Worm (Caenorhabditis elegans) whole organism, L4 larva: ENCODE results near the gene C35A11.2.

Source experiments
- D1046.2 ChIP-seq: fragments of 200-800 bp; sonication (Bioruptor generic); IDR thresholded peaks from 2 replicates; pipeline ENCODE4 v1.3.6; 2022; ENCODE audit warnings: missing genetic modification characterization, missing compliant biosample characterization
- F10B5.3 ChIP-seq: sonication (generic microtip); optimal IDR thresholded peaks from 2 replicates; lab custom pipeline; 2016; ENCODE audit warnings: mild to moderate bottlenecking, missing genetic modification characterization, missing compliant biosample characterization
- F37D6.2 ChIP-seq: sonication (generic microtip); optimal IDR thresholded peaks from 2 replicates; lab custom pipeline; 2016; ENCODE audit warnings: mild to moderate bottlenecking, missing genetic modification characterization, missing compliant biosample characterization
- F44E2.7 ChIP-seq: fragments of 200-800 bp; sonication (Bioruptor generic); IDR thresholded peaks from 2 replicates; pipeline ENCODE4 v2.1.2; 2022; ENCODE audit warnings: missing genetic modification characterization, missing compliant biosample characterization
- F49E8.2 ChIP-seq: sonication (generic microtip); optimal IDR thresholded peaks from 2 replicates; lab custom pipeline; 2016; ENCODE audit warnings: missing compliant biosample characterization, mild to moderate bottlenecking, missing genetic modification characterization, borderline replicate concordance
- Y105C5A.15 ChIP-seq: fragments of 200-800 bp; sonication (Bioruptor generic); IDR thresholded peaks from 2 replicates; pipeline ENCODE4 v1.3.6; 2022; ENCODE audit warnings: missing genetic modification characterization, missing compliant biosample characterization
- Y48G9A.11 ChIP-seq: fragments of 200-800 bp; sonication (Bioruptor generic); IDR thresholded peaks from 2 replicates; pipeline ENCODE4 v1.3.6; 2022; ENCODE audit warnings: missing genetic modification reagents, missing genetic modification characterization, missing compliant biosample characterization
- Y5F2A.4 ChIP-seq: fragments of 200-800 bp; sonication (Bioruptor generic); optimal IDR thresholded peaks from 2 replicates; lab custom pipeline; 2018; ENCODE audit warnings: mild to moderate bottlenecking, missing genetic modification characterization, missing compliant biosample characterization
- Y75B8A.6 ChIP-seq: fragments of 200-800 bp; sonication (Bioruptor generic); IDR thresholded peaks from 2 replicates; pipeline ENCODE4 v1.3.6; 2022; ENCODE audit warnings: missing genetic modification reagents, missing genetic modification characterization, missing compliant biosample characterization
- ZK546.5 ChIP-seq, 2 experiments: sonication (generic microtip); optimal IDR thresholded peaks; 2 replicates each; lab custom pipeline; 2017; ENCODE audit warnings: missing biosample characterization in 2 of 2, missing genetic modification characterization in 2 of 2
- ama-1 ChIP-seq: fragments of 150-350 bp; optimal IDR thresholded peaks from 2 replicates; lab custom pipeline; 2014; ENCODE audit warnings: inconsistent platforms, mixed read lengths
- arid-1 ChIP-seq: fragments of 200-800 bp; sonication (Bioruptor generic); conservative IDR thresholded peaks from 2 replicates; pipeline ENCODE4 v1.3.6; 2022; ENCODE audit warnings: missing genetic modification reagents, missing genetic modification characterization, missing compliant biosample characterization
- ceh-20 ChIP-seq: fragments of 200-800 bp; sonication (Bioruptor generic); IDR thresholded peaks from 2 replicates; pipeline ENCODE4 v1.3.6; 2022; ENCODE audit warnings: missing genetic modification reagents, missing genetic modification characterization, missing compliant biosample characterization
- ceh-44 ChIP-seq: fragments of 200-800 bp; sonication (Bioruptor generic); IDR thresholded peaks from 2 replicates; pipeline ENCODE4 v1.3.6; 2022; ENCODE audit warnings: missing genetic modification reagents, missing genetic modification characterization, missing compliant biosample characterization
- ceh-62 ChIP-seq: sonication (generic microtip); optimal IDR thresholded peaks from 2 replicates; lab custom pipeline; 2017; ENCODE audit warnings: missing biosample characterization, missing genetic modification characterization
- ctbp-1 ChIP-seq: fragments of 200-800 bp; sonication (Bioruptor generic); IDR thresholded peaks from 2 replicates; pipeline ENCODE4 v1.3.6; 2022; ENCODE audit warnings: missing genetic modification reagents, missing genetic modification characterization, missing compliant biosample characterization
- duxl-1 ChIP-seq: sonication (generic microtip); optimal IDR thresholded peaks from 2 replicates; lab custom pipeline; 2016; ENCODE audit warnings: mild to moderate bottlenecking, missing genetic modification characterization, moderate library complexity, missing compliant biosample characterization; ENCODE audit not compliant: poor library complexity
- fkh-10 ChIP-seq: fragments of 150-350 bp; optimal IDR thresholded peaks from 2 replicates; lab custom pipeline; 2014; ENCODE audit warnings: missing biosample characterization, missing genetic modification reagents, missing genetic modification characterization
- fos-1 ChIP-seq: fragments of 150-350 bp; optimal IDR thresholded peaks from 2 replicates; lab custom pipeline; 2014; ENCODE audit warnings: missing biosample characterization, missing genetic modification characterization
- hlh-11 ChIP-seq: fragments of 200-800 bp; sonication (Bioruptor generic); optimal IDR thresholded peaks from 2 replicates; lab custom pipeline; 2018; ENCODE audit warnings: mild to moderate bottlenecking, missing genetic modification characterization, missing compliant biosample characterization
- hlh-30 ChIP-seq: sonication (generic microtip); optimal IDR thresholded peaks from 2 replicates; lab custom pipeline; 2017; ENCODE audit warnings: antibody characterized with exemption, mild to moderate bottlenecking, missing genetic modification characterization, missing compliant biosample characterization; ENCODE audit not compliant: insufficient read depth
- hmg-1.1 ChIP-seq: fragments of 200-800 bp; sonication (Bioruptor generic); IDR thresholded peaks from 2 replicates; pipeline ENCODE4 v1.3.6; 2022; ENCODE audit warnings: missing genetic modification reagents, missing genetic modification characterization, missing compliant biosample characterization
- jun-1 ChIP-seq: fragments of 150-350 bp; optimal IDR thresholded peaks from 2 replicates; lab custom pipeline; 2014; ENCODE audit warnings: missing biosample characterization, missing genetic modification reagents, missing genetic modification characterization
- mxl-3 ChIP-seq: fragments of 200-800 bp; sonication (Bioruptor generic); optimal IDR thresholded peaks from 2 replicates; lab custom pipeline; 2018; ENCODE audit warnings: mild to moderate bottlenecking, missing genetic modification characterization, missing compliant biosample characterization
- nhr-102 ChIP-seq: sonication (generic microtip); optimal IDR thresholded peaks from 2 replicates; lab custom pipeline; 2016; ENCODE audit warnings: mild to moderate bottlenecking, missing genetic modification characterization, moderate library complexity, missing compliant biosample characterization
- nhr-25 ChIP-seq: sonication (generic microtip); optimal IDR thresholded peaks from 2 replicates; lab custom pipeline; 2017; ENCODE audit warnings: missing genetic modification characterization, mild to moderate bottlenecking, missing compliant biosample characterization, antibody characterized with exemption, moderate library complexity, borderline replicate concordance; ENCODE audit not compliant: insufficient read depth
- nhr-41 ChIP-seq: fragments of 200-800 bp; sonication (Bioruptor generic); IDR thresholded peaks from 2 replicates; pipeline ENCODE4 v1.3.6; 2022; ENCODE audit warnings: missing genetic modification reagents, missing genetic modification characterization, missing compliant biosample characterization
- nhr-76 ChIP-seq: fragments of 150-350 bp; optimal IDR thresholded peaks from 2 replicates; lab custom pipeline; 2014; ENCODE audit warnings: missing biosample characterization, missing genetic modification characterization
- pqm-1 ChIP-seq: sonication (generic microtip); optimal IDR thresholded peaks from 2 replicates; lab custom pipeline; 2017; ENCODE audit warnings: missing biosample characterization, missing genetic modification characterization
- saeg-2 ChIP-seq: fragments of 200-800 bp; sonication (Bioruptor generic); IDR thresholded peaks from 2 replicates; pipeline ENCODE4 v1.3.6; 2022; ENCODE audit warnings: missing genetic modification reagents, missing genetic modification characterization, missing compliant biosample characterization
- skn-1 ChIP-seq: fragments of 150-350 bp; optimal IDR thresholded peaks from 2 replicates; lab custom pipeline; 2014; ENCODE audit warnings: missing biosample characterization, missing genetic modification characterization
- snpc-1.2 ChIP-seq: fragments of 200-800 bp; sonication (Bioruptor generic); IDR thresholded peaks from 2 replicates; pipeline ENCODE4 v1.3.6; 2022; ENCODE audit warnings: missing genetic modification reagents, missing genetic modification characterization, missing compliant biosample characterization
- snpc-4 ChIP-seq: fragments of 150-350 bp; optimal IDR thresholded peaks from 2 replicates; lab custom pipeline; 2014; ENCODE audit warnings: missing biosample characterization, missing genetic modification characterization
- spr-1 ChIP-seq: sonication (generic microtip); optimal IDR thresholded peaks from 2 replicates; lab custom pipeline; 2016; ENCODE audit warnings: mild to moderate bottlenecking, missing genetic modification characterization, missing compliant biosample characterization
- tag-97 ChIP-seq: fragments of 200-800 bp; sonication (Bioruptor generic); IDR thresholded peaks from 2 replicates; pipeline ENCODE4 v1.3.6; 2022; ENCODE audit warnings: missing genetic modification characterization, missing compliant biosample characterization
- unc-62 ChIP-seq, 3 experiments: fragments of 150-350 bp in 1 of 3; sonication (generic microtip); optimal IDR thresholded peaks in 2 of 3; peaks in 1 of 3; 1 replicate in 1 of 3; 2 replicates in 2 of 3; lab custom pipeline; 2014 to 2017; ENCODE audit warnings: missing biosample characterization in 3 of 3, missing genetic modification characterization in 3 of 3, missing genetic modification reagents in 3 of 3, missing genotype in 1 of 3
- vab-7 ChIP-seq: fragments of 200-800 bp; sonication (Bioruptor generic); IDR thresholded peaks from 2 replicates; pipeline ENCODE4 v1.3.6; 2022; ENCODE audit warnings: missing genetic modification reagents, missing genetic modification characterization, missing compliant biosample characterization
- zag-1 ChIP-seq: fragments of 150-350 bp; optimal IDR thresholded peaks from 2 replicates; lab custom pipeline; 2014; ENCODE audit warnings: missing biosample characterization, missing genetic modification characterization
- zip-11 ChIP-seq: fragments of 200-800 bp; sonication (Bioruptor generic); IDR thresholded peaks from 2 replicates; pipeline ENCODE4 v1.3.6; 2022; ENCODE audit warnings: missing genetic modification characterization, missing compliant biosample characterization
- zip-2 ChIP-seq: fragments of 150-350 bp; optimal IDR thresholded peaks from 2 replicates; lab custom pipeline; 2014; ENCODE audit warnings: missing biosample characterization, missing genetic modification characterization
- ztf-11 ChIP-seq: fragments of 150-350 bp; optimal IDR thresholded peaks from 2 replicates; lab custom pipeline; 2014; ENCODE audit warnings: missing biosample characterization, missing genetic modification characterization

C35A11.2 gene

DNA sequence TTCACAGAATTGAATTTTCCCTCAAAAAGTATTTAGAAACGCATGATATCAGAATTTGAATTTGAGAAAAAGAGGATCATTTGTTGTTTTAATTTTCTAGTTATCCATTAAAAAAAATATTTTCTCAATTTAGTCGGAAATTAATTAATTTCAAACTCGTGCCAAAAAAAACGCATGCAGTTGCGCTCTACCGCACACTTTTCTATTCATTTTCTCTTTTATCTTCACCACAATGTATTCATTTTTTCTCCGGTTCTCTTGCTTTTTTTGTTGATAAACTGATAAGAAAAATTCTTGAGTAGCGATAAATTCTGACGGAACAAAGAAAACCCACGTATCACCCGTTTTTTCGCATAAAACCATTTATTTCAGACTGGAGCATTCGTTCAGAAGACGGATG lies 46.9 kb downstream of the C35A11.2 start, which contains the start of gene acl-6 (continued):
- no peak for TF ChIP-seq Y5F2A.4
- no peak for TF ChIP-seq nhr-25
- no peak for TF ChIP-seq snpc-4
- TF ChIP-seq hlh-30 (tag; lab: Kevin White, UChicago) = peak; percentile 67
- TF ChIP-seq F44E2.7 = no peak
- TF ChIP-seq spr-1 = no peak
- TF ChIP-seq vab-7 (GFP tag; lab: Robert Waterston, UW) = no peak
- TF ChIP-seq saeg-2 (GFP tag; lab: Robert Waterston, UW) = no peak
- peak; percentile 99 for TF ChIP-seq pqm-1 (tag; lab: Kevin White, UChicago)
- TF ChIP-seq zip-2 (tag; lab: Kevin White, UChicago) = no peak
- TF ChIP-seq Y48G9A.11 (GFP tag; lab: Robert Waterston, UW) = no peak
- no peak for TF ChIP-seq jun-1 (tag; lab: Kevin White, UChicago)
- no peak for TF ChIP-seq ama-1
- TF ChIP-seq F10B5.3 (tag; lab: Kevin White, UChicago) = no peak
- no peak for TF ChIP-seq Y75B8A.6 (GFP tag; lab: Robert Waterston, UW)
- no peak for TF ChIP-seq zag-1 (tag; lab: Kevin White, UChicago)
- TF ChIP-seq snpc-1.2 = no peak
- TF ChIP-seq ceh-62 (tag; lab: Kevin White, UChicago) = no peak
- no peak for TF ChIP-seq D1046.2
- no peak for TF ChIP-seq tag-97 (GFP tag; lab: Robert Waterston, UW)
- peak; percentile 67 for TF ChIP-seq mxl-3 (GFP tag; lab: Kevin White, UChicago)
- no peak for TF ChIP-seq nhr-41 (GFP tag; lab: Robert Waterston, UW)
- TF ChIP-seq hlh-11 (tag; lab: Kevin White, UChicago) = peak; percentile 88
- TF ChIP-seq arid-1 = no peak
- TF ChIP-seq unc-62 (GFP tag; optimal IDR thresholded peaks at IDR 0.05 in 1 of 2; lab: Kevin White, UChicago) = no peak
- no peak for TF ChIP-seq unc-62 (tag; optimal IDR thresholded peaks at IDR 0.05; lab: Kevin White, UChicago)
- 0 out of 2 replicates have a peak, but pooled peaks have one; percentile 31 for TF ChIP-seq ceh-20
- no peak for TF ChIP-seq fkh-10 (GFP tag; lab: Kevin White, UChicago)
- no peak for TF ChIP-seq ztf-11 (tag; lab: Kevin White, UChicago)
- no peak for TF ChIP-seq ceh-44 (GFP tag; lab: Robert Waterston, UW)
- TF ChIP-seq F49E8.2 (tag; lab: Kevin White, UChicago) = no peak
- no peak for TF ChIP-seq F37D6.2
- no peak for TF ChIP-seq zip-11 (GFP tag; lab: Robert Waterston, UW)
- no peak for TF ChIP-seq skn-1 (tag; lab: Kevin White, UChicago)
- TF ChIP-seq nhr-102 = peak; percentile 34
- no peak for TF ChIP-seq ZK546.5 (tag; optimal IDR thresholded peaks at IDR 0.05; lab: Kevin White, UChicago)
- no peak for TF ChIP-seq fos-1 (tag; lab: Kevin White, UChicago)
- TF ChIP-seq duxl-1 (tag; lab: Kevin White, UChicago) = no peak
- no peak for TF ChIP-seq ctbp-1 (GFP tag; lab: Robert Waterston, UW)
- TF ChIP-seq Y105C5A.15 (GFP tag; lab: Robert Waterston, UW) = no peak
- TF ChIP-seq hmg-1.1 (GFP tag; lab: Robert Waterston, UW) = 0 out of 2 replicates have a peak, but pooled peaks have one; percentile 37
- no peak for TF ChIP-seq nhr-76
